Worm (Caenorhabditis elegans): Measurements from ENCODE around the gene K02F6.4.

DNA sequence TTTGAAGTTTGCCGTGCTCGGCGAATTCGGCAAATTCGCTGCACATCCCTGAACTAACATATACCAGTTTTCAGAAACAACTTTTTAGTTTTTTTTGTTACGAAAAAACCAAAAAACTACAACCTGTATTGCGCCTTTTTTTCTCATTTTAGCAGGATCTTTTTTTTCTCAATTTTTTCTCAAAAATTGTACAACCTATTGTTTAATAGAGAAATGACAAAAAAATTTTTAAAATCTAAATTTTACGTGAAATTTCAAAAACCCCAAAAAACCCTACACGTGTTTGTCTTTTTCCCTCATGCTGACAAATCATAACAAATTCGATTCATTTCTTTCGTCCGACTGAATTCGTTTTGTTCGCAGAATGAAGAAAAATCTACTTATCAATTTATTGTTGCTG, 7.6 kb downstream of the K02F6.4 start, which contains the start of gene K02F6.3:
- TF ChIP-seq unc-62 (GFP tag; optimal IDR thresholded peaks at IDR 0.05) (no peak), unc-130 (tag; optimal IDR thresholded peaks at IDR 0.05) (no peak), snpc-4 (tag; optimal IDR thresholded peaks at IDR 0.05) (no peak), irx-1 (tag; optimal IDR thresholded peaks at IDR 0.05) (no peak), egl-13 (tag; optimal IDR thresholded peaks at IDR 0.05) (no peak), ets-5 (GFP tag; IDR thresholded peaks at IDR 0.05) (no peak), nhr-19 (GFP tag; conservative IDR thresholded peaks at IDR 0.05) (no peak), elt-3 (tag; optimal IDR thresholded peaks at IDR 0.05) (no peak), efl-3 (GFP tag; optimal IDR thresholded peaks at IDR 0.05) (no peak), pag-3 (tag; optimal IDR thresholded peaks at IDR 0.05; ENCODE audit: borderline replicate concordance, insufficient read depth) (no peak), nhr-12 (tag; optimal IDR thresholded peaks at IDR 0.05) (no peak), nhr-28 (tag; optimal IDR thresholded peaks at IDR 0.05) (no peak), C04F5.9 (tag; optimal IDR thresholded peaks at IDR 0.05) (no peak), ceh-82 (tag; optimal IDR thresholded peaks at IDR 0.05) (no peak)

Measured in whole organism, L1 larva.